Fruit fly (Drosophila melanogaster) whole organism, adult: Measurements from ENCODE around the gene CG12519.
A peak's percentile ranks its signal among the peaks of the same experiment; 100 is the strongest.

Experiments
- CG14711 ChIP-seq: fragments of 200-800 bp; sonication (Bioruptor generic); optimal IDR thresholded peaks from 2 replicates; lab custom pipeline; 2018; ENCODE audit warnings: missing biosample characterization, mild to moderate bottlenecking, missing genetic modification characterization, moderate library complexity
- CG1620 ChIP-seq: fragments of 200-800 bp; sonication (Bioruptor generic); optimal IDR thresholded peaks from 2 replicates; lab custom pipeline; 2016; ENCODE audit warnings: missing biosample characterization, missing genetic modification characterization
- CG5204 ChIP-seq: fragments of 200-800 bp; sonication (Bioruptor generic); optimal IDR thresholded peaks from 2 replicates; lab custom pipeline; 2016; ENCODE audit warnings: missing biosample characterization, missing genetic modification characterization
- CG7101 ChIP-seq: fragments of 200-800 bp; sonication (Bioruptor generic); optimal IDR thresholded peaks from 2 replicates; lab custom pipeline; 2018; ENCODE audit warnings: missing biosample characterization, mild to moderate bottlenecking, missing genetic modification characterization, moderate library complexity
- Hr96 ChIP-seq: fragments of 200-800 bp; sonication (Bioruptor generic); optimal IDR thresholded peaks from 2 replicates; lab custom pipeline; 2016; ENCODE audit warnings: missing biosample characterization, missing genetic modification characterization
- kay ChIP-seq: fragments of 200-800 bp; sonication (Bioruptor generic); peaks from one replicate; lab custom pipeline; 2016; ENCODE audit warnings: missing biosample characterization, missing genetic modification characterization, borderline replicate concordance
- pad ChIP-seq: fragments of 200-800 bp; sonication (Bioruptor generic); optimal IDR thresholded peaks from 3 replicates; lab custom pipeline; 2017; ENCODE audit warnings: missing biosample characterization, missing genetic modification characterization, mild to moderate bottlenecking, moderate library complexity, missing genetic modification reagents

DNA sequence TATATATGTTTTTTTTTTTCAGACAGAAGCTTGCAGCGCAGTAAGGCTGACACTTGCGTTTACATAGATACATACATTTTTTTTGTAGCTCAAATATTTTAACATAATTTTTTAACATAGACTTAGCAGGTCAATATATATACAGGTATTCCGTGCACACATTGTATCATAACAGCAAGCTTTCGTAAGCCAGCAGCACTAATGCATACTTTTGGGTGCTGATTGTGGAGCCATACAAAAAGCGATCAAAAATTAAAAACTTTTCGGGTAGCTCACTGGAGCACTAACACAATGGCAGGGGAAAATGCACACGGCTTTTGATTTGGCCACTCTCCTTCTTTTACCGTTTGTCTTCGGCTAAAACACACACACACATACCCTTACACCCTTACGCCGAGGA is 10.7 kb downstream of the CG12519 start:
- TF ChIP-seq CG14711 (tag; lab: Kevin White, UChicago) (no peak), CG7101 (tag; lab: Kevin White, UChicago) (no peak), CG1620 (GFP tag; lab: Kevin White, UChicago) (no peak), pad (GFP tag; lab: Kevin White, UChicago) (no peak), kay (GFP tag; lab: Kevin White, UChicago) (peak; percentile 49), Hr96 (GFP tag; lab: Kevin White, UChicago) (no peak), CG5204 (no peak)
